Fruit fly (Drosophila melanogaster) whole organism, embryonic: ENCODE measurements around the gene CG8958.

Experiments
- CG10147 ChIP-seq: fragments of 200-800 bp; sonication (Bioruptor generic); optimal IDR thresholded peaks from 2 replicates; lab custom pipeline; 2019; ENCODE audit warnings: missing biosample characterization, mild to moderate bottlenecking, missing genetic modification characterization, moderate library complexity
- CG17568 ChIP-seq: fragments of 200-800 bp; sonication (Bioruptor generic); optimal IDR thresholded peaks from 2 replicates; lab custom pipeline; 2018; ENCODE audit warnings: missing biosample characterization, mild to moderate bottlenecking, missing genetic modification characterization, moderate library complexity
- CG7839 ChIP-seq: fragments of 200-800 bp; sonication (Bioruptor generic); optimal IDR thresholded peaks from 3 replicates; lab custom pipeline; 2018; ENCODE audit warnings: missing biosample characterization, mild to moderate bottlenecking, missing genetic modification characterization, moderate library complexity
- Six4 ChIP-seq: fragments of 200-800 bp; sonication (Bioruptor generic); optimal IDR thresholded peaks from 2 replicates; lab custom pipeline; 2016; ENCODE audit warnings: missing biosample characterization, missing genetic modification characterization
- row ChIP-seq: fragments of 200-800 bp; sonication (Bioruptor generic); IDR thresholded peaks from 3 replicates; pipeline ENCODE4 v1.3.6; 2022; ENCODE audit warnings: missing biosample characterization, missing genetic modification characterization
- sima ChIP-seq: fragments of 200-800 bp; sonication (Bioruptor generic); optimal IDR thresholded peaks from 2 replicates; lab custom pipeline; 2016; ENCODE audit warnings: missing biosample characterization, missing genetic modification characterization

- peak; percentile 8 for TF ChIP-seq CG7839 (tag; lab: Kevin White, UChicago)
- no peak for TF ChIP-seq sima (GFP tag; lab: Kevin White, UChicago)
- TF ChIP-seq Six4 (GFP tag; lab: Kevin White, UChicago) = no peak
- TF ChIP-seq row (GFP tag; lab: Robert Waterston, UW) = peak; percentile 65; the same call in 2 of the 3 replicates
- no peak for TF ChIP-seq CG17568 (GFP tag; lab: Kevin White, UChicago)
- TF ChIP-seq CG10147 = no peak
Observed at dm6 chrX:16085865-16086592, 3.0 kb downstream of the CG8958 start.
